Worm (Caenorhabditis elegans) whole organism, late embryonic: ENCODE measurements around the gene C45G9.9.

ENCODE experiments used
- F13H6.1 ChIP-seq: sonication (generic microtip); optimal IDR thresholded peaks from 2 replicates; lab custom pipeline; 2016; ENCODE audit warnings: missing genetic modification characterization, missing compliant biosample characterization
- Y22D7AL.16 ChIP-seq: sonication (generic microtip); optimal IDR thresholded peaks from 2 replicates; lab custom pipeline; 2016; ENCODE audit warnings: missing genetic modification characterization, missing compliant biosample characterization
- ahr-1 ChIP-seq: sonication (generic microtip); optimal IDR thresholded peaks from 2 replicates; lab custom pipeline; 2016; ENCODE audit warnings: missing genetic modification characterization, missing compliant biosample characterization
- ceh-45 ChIP-seq: fragments of 200-800 bp; sonication (Bioruptor generic); IDR thresholded peaks from 2 replicates; pipeline ENCODE4 v1.3.6; 2022; ENCODE audit warnings: missing genetic modification reagents, missing genetic modification characterization, missing compliant biosample characterization
- dve-1 ChIP-seq: sonication (generic microtip); optimal IDR thresholded peaks from 2 replicates; lab custom pipeline; 2017; ENCODE audit warnings: antibody characterized with exemption, mild to moderate bottlenecking, missing genetic modification characterization, missing compliant biosample characterization
- elt-4 ChIP-seq: sonication (generic microtip); optimal IDR thresholded peaks from 2 replicates; lab custom pipeline; 2016; ENCODE audit warnings: missing genetic modification characterization, missing compliant biosample characterization
- fkh-10 ChIP-seq: fragments of 150-350 bp; optimal IDR thresholded peaks from 2 replicates; lab custom pipeline; 2014; ENCODE audit warnings: missing biosample characterization, missing genetic modification reagents, missing genetic modification characterization
- hlh-8 ChIP-seq: sonication (generic microtip); optimal IDR thresholded peaks from 2 replicates; lab custom pipeline; 2016; ENCODE audit warnings: missing genotype, missing genetic modification characterization, missing compliant biosample characterization
- nfya-1 ChIP-seq: sonication (generic microtip); optimal IDR thresholded peaks from 2 replicates; lab custom pipeline; 2017; ENCODE audit warnings: missing genetic modification characterization, mild to moderate bottlenecking, missing compliant biosample characterization, antibody characterized with exemption, moderate library complexity
- nhr-11 ChIP-seq: fragments of 150-350 bp; optimal IDR thresholded peaks from 2 replicates; lab custom pipeline; 2014; ENCODE audit warnings: missing biosample characterization, missing genetic modification characterization
- odd-2 ChIP-seq: sonication (generic microtip); optimal IDR thresholded peaks from 2 replicates; lab custom pipeline; 2017; ENCODE audit warnings: antibody characterized with exemption, mild to moderate bottlenecking, missing genetic modification characterization, missing compliant biosample characterization
- pha-4 ChIP-seq: fragments of 150-350 bp; optimal IDR thresholded peaks from 2 replicates; lab custom pipeline; 2018; ENCODE audit warnings: missing biosample characterization, missing genetic modification reagents, missing genetic modification characterization
- unc-55 ChIP-seq: sonication (generic microtip); optimal IDR thresholded peaks from 2 replicates; lab custom pipeline; 2017; ENCODE audit warnings: missing biosample characterization, missing genetic modification reagents, missing genetic modification characterization

DNA sequence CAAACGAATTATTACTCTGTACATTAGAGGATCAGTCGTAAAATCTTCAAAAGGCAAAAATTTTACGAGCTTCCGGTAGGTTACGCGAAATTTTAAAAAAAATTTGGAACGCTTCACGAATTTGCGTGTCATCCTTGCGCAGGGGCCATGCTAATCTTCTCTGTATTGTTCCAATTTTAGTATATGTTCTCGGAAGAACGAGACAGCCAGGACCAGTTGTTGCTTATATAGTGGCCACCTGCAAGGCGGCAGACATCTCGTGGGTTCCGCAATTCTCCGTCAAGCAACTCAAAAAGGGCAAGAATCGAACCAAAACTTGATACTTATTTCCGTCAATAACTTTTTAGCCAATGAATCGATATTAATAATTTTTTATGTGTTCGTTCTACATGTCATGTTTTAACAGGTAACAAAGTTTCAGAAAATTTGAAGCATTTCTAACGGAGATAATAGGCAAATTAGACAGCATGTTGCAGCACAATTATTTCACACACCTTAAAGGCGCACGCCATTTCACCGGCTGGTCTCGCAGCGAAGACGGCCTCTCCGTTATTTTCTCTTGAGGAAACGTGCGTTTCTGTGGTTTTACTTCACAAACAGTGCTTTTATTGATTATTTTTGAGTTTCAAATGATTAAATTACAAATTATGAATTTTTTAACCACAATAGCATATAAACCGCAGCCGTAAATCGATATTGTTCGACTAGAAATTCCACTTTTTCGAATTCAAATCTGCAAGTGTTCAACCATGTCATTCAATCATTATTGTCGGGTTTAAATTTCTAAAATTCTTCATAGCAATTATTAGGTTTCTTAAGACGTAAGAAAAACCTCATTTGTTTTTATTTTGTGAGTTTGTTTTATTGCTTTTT, 25.3 kb upstream of the C45G9.9 start:
- TF ChIP-seq fkh-10 (GFP tag; lab: Kevin White, UChicago) (no peak), dve-1 (peak; percentile 53), F13H6.1 (no peak), Y22D7AL.16 (tag; lab: Kevin White, UChicago) (peak; percentile 28), unc-55 (no peak), odd-2 (tag; lab: Kevin White, UChicago) (no peak), elt-4 (tag; lab: Kevin White, UChicago) (no peak), nfya-1 (tag; lab: Kevin White, UChicago) (peak; percentile 52), pha-4 (tag; lab: Kevin White, UChicago) (no peak), ahr-1 (tag; lab: Kevin White, UChicago) (peak; percentile 15), nhr-11 (tag; lab: Kevin White, UChicago) (no peak), ceh-45 (GFP tag; lab: Robert Waterston, UW) (peak; percentile 71), hlh-8 (no peak)
